Fruit fly (Drosophila melanogaster) whole organism, larva: ENCODE results near the gene DCP2.

ENCODE experiments used
- noc ChIP-seq: fragments of 200-800 bp; sonication (Bioruptor generic); optimal IDR thresholded peaks from 3 replicates; lab custom pipeline; 2019; ENCODE audit warnings: missing biosample characterization, mild to moderate bottlenecking, missing genetic modification characterization, moderate library complexity

Gene DCP2

dm6 chr3L:15771565-15771964 is 54.7 kb downstream of the DCP2 start:
- no peak for TF ChIP-seq noc

DNA sequence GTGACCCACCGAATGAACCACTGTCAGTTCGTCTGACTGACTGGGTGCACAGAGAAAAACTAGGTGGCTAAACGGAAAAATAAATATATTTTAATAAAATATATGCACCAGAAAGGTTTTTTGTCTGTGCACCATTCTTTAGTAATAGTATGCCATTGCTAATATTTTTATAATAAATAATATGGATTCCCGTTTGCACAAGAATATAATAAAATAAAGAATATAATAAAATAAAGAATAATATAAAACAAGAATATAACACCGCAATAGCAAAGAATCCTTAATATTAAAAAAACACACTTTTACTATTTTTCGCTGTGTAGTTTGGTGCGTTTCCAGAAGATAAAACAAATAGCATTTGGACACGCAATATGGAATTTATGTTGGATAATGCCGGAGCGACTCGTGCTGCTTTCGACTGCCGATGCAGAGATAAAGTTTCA is 57.3 kb downstream of the DCP2 start:
- no peak for TF ChIP-seq noc
